Fruit fly (Drosophila melanogaster): ENCODE measurements around the gene Spn27A.
A peak's percentile ranks its signal among the peaks of the same experiment; 100 is the strongest.

DNA sequence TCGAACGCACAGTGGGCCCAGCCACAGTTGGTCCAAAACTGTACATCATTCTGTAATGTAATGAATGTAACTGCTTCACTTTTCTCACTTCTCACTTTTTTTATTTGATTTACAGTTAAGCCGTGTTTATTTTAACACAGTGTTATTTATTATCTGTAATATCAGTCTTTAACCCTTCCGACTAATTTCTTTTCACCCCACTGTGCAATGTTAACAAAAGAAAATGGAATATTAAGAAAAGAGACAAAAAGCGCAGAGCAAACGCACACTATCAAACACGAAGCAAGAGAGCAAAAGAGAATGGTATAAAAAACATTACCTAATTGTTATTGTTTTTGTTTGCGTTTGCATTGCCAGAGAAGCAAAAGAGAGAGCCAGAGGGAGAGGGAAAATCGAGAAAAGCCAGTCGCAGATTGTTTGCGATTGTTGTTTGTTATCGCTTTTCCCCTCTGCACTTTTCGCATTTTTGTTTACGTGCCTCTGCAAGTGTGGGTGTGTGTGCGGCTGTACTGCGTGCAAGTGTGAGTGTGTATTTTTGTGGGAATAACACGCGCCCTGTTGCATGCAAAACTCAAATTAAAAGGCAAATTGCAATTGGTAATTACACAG, 25.9 kb downstream of the Spn27A start:
- peak; percentile 91 for TF ChIP-seq CG10631 (GFP tag; optimal IDR thresholded peaks at IDR 0.05)
- TF ChIP-seq fd85E (GFP tag; optimal IDR thresholded peaks at IDR 0.05), result peak; percentile 93
- peak; percentile 92 for TF ChIP-seq acj6 (GFP tag; optimal IDR thresholded peaks at IDR 0.05)
- TF ChIP-seq Sox102F (GFP tag; optimal IDR thresholded peaks at IDR 0.05), result peak; percentile 97
- TF ChIP-seq Lpt (GFP tag; optimal IDR thresholded peaks at IDR 0.05), result peak; percentile 97
- TF ChIP-seq CG10669 (GFP tag; optimal IDR thresholded peaks at IDR 0.05), result peak; percentile 89
- peak; percentile 99 for TF ChIP-seq Hr4 (GFP tag; optimal IDR thresholded peaks at IDR 0.05)
- TF ChIP-seq CG9139 (GFP tag; optimal IDR thresholded peaks at IDR 0.05), result peak; percentile 80
- TF ChIP-seq CG15336 (GFP tag; IDR thresholded peaks at IDR 0.05), result peak; percentile 98
- peak; percentile 98 for TF ChIP-seq CG8119 (GFP tag; IDR thresholded peaks at IDR 0.05)
- peak; percentile 60 to 86 for TF ChIP-seq ss (GFP tag; optimal IDR thresholded peaks at IDR 0.05)
- peak; percentile 96 for TF ChIP-seq OdsH (GFP tag; optimal IDR thresholded peaks at IDR 0.05)
- peak; percentile 94 for TF ChIP-seq fkh (GFP tag; optimal IDR thresholded peaks at IDR 0.05)
- TF ChIP-seq eg (GFP tag; IDR thresholded peaks at IDR 0.05), result peak; percentile 99
